Worm (Caenorhabditis elegans) whole organism, L4/young adult: ENCODE measurements around the gene nhr-59.

Experiments used
- dao-5 ChIP-seq: sonication (generic microtip); optimal IDR thresholded peaks from 2 replicates; lab custom pipeline; 2016; ENCODE audit warnings: missing genotype, missing genetic modification characterization, moderate library complexity, missing compliant biosample characterization
- him-1 ChIP-seq: sonication (generic microtip); optimal IDR thresholded peaks from 2 replicates; lab custom pipeline; 2016; ENCODE audit warnings: missing genotype, missing genetic modification reagents, missing genetic modification characterization, missing compliant biosample characterization

- TF ChIP-seq him-1: no peak
- TF ChIP-seq dao-5 (tag; lab: Kevin White, UChicago): no peak
Observed at ce11 chrV:2277260-2277659, 805 bp downstream of the nhr-59 start.
